Fruit fly (Drosophila melanogaster) whole organism, embryonic: Measurements from ENCODE around the gene opa.
A peak's percentile ranks its signal among the peaks of the same experiment; 100 is the strongest.

Experiments used
- C15 ChIP-seq: fragments of 200-800 bp; sonication (Bioruptor generic); IDR thresholded peaks from 3 replicates; pipeline ENCODE4 v1.3.6; 2022; ENCODE audit warnings: missing biosample characterization, missing genetic modification characterization
- CG11723 ChIP-seq: fragments of 200-800 bp; sonication (Bioruptor generic); optimal IDR thresholded peaks from 2 replicates; lab custom pipeline; 2017; ENCODE audit warnings: missing biosample characterization, mild to moderate bottlenecking, missing genetic modification characterization
- CG12219 ChIP-seq: fragments of 200-800 bp; sonication (Bioruptor generic); optimal IDR thresholded peaks from 3 replicates; lab custom pipeline; 2018; ENCODE audit warnings: missing biosample characterization, mild to moderate bottlenecking, missing genetic modification characterization
- CG15601 ChIP-seq: fragments of 200-800 bp; sonication (Bioruptor generic); optimal IDR thresholded peaks from 3 replicates; lab custom pipeline; 2019; ENCODE audit warnings: missing biosample characterization, mild to moderate bottlenecking, missing genetic modification characterization, moderate library complexity
- CG17612 ChIP-seq: fragments of 200-800 bp; sonication (Bioruptor generic); IDR thresholded peaks from 2 replicates; pipeline ENCODE4 v1.3.6; 2022; ENCODE audit warnings: missing biosample characterization, missing genetic modification characterization
- CG3726 ChIP-seq: fragments of 200-800 bp; sonication (Bioruptor generic); IDR thresholded peaks from 3 replicates; pipeline ENCODE4, ENCODE4 v1.3.6; 2022; ENCODE audit warnings: missing biosample characterization, missing genetic modification characterization
- CG3838 ChIP-seq: fragments of 200-800 bp; sonication (Bioruptor generic); optimal IDR thresholded peaks from 3 replicates; lab custom pipeline; 2016; ENCODE audit warnings: missing biosample characterization, missing genetic modification characterization
- CG4328 ChIP-seq: fragments of 200-800 bp; sonication (Bioruptor generic); optimal IDR thresholded peaks from 3 replicates; lab custom pipeline; 2017; ENCODE audit warnings: missing biosample characterization, missing genetic modification reagents, missing genetic modification characterization
- CG43689 ChIP-seq: fragments of 200-800 bp; sonication (Bioruptor generic); IDR thresholded peaks from 2 replicates; pipeline ENCODE4 v1.3.6; 2022; ENCODE audit warnings: missing biosample characterization, missing genetic modification characterization
- CG4404 ChIP-seq: fragments of 200-800 bp; sonication (Bioruptor generic); IDR thresholded peaks from 2 replicates; pipeline ENCODE4 v1.3.6; 2022; ENCODE audit warnings: missing biosample characterization, missing genetic modification characterization
- CG4424 ChIP-seq: fragments of 200-800 bp; sonication (Bioruptor generic); optimal IDR thresholded peaks from 3 replicates; lab custom pipeline; 2016; ENCODE audit warnings: missing biosample characterization, missing genetic modification characterization
- CG6654 ChIP-seq: fragments of 200-800 bp; sonication (Bioruptor generic); optimal IDR thresholded peaks from 2 replicates; lab custom pipeline; 2017; ENCODE audit warnings: missing biosample characterization, mild to moderate bottlenecking, missing genetic modification characterization
- CG7357 ChIP-seq: fragments of 200-800 bp; sonication (Bioruptor generic); IDR thresholded peaks from 3 replicates; pipeline ENCODE4 v1.3.6; 2022; ENCODE audit warnings: missing biosample characterization, missing genetic modification characterization
- CG8388 ChIP-seq: fragments of 200-800 bp; sonication (Bioruptor generic); optimal IDR thresholded peaks from 2 replicates; lab custom pipeline; 2019; ENCODE audit warnings: missing biosample characterization, mild to moderate bottlenecking, missing genetic modification characterization, moderate library complexity
- CG8765 ChIP-seq: fragments of 200-800 bp; sonication (Bioruptor generic); IDR thresholded peaks from 2 replicates; pipeline ENCODE4 v1.3.6; 2022; ENCODE audit warnings: missing biosample characterization, missing genetic modification characterization
- CG9609 ChIP-seq: fragments of 200-800 bp; sonication (Bioruptor generic); optimal IDR thresholded peaks from 3 replicates; lab custom pipeline; 2016; ENCODE audit warnings: missing biosample characterization, missing genetic modification characterization
- CG9876 ChIP-seq: fragments of 200-800 bp; sonication (Bioruptor generic); optimal IDR thresholded peaks from 2 replicates; lab custom pipeline; 2016; ENCODE audit warnings: missing biosample characterization, missing genetic modification characterization
- Drgx ChIP-seq: fragments of 200-800 bp; sonication (Bioruptor generic); IDR thresholded peaks from 2 replicates; pipeline ENCODE4 v1.3.6; 2022; ENCODE audit warnings: missing biosample characterization, missing genetic modification characterization
- E2f1 ChIP-seq: fragments of 200-800 bp; sonication (Bioruptor generic); IDR thresholded peaks from 2 replicates; pipeline ENCODE4 v1.3.6; 2022; ENCODE audit warnings: missing biosample characterization, missing genetic modification characterization
- Gsc ChIP-seq: fragments of 200-800 bp; sonication (Bioruptor generic); IDR thresholded peaks from 2 replicates; pipeline ENCODE4 v1.3.6; 2022; ENCODE audit warnings: missing biosample characterization, missing genetic modification characterization
- H15 ChIP-seq: fragments of 200-800 bp; sonication (Bioruptor generic); IDR thresholded peaks from 3 replicates; pipeline ENCODE4 v1.3.6; 2022; ENCODE audit warnings: missing biosample characterization, missing genetic modification characterization
- HLH54F ChIP-seq: fragments of 200-800 bp; sonication (Bioruptor generic); optimal IDR thresholded peaks from 3 replicates; lab custom pipeline; 2016; ENCODE audit warnings: missing biosample characterization, missing genetic modification characterization
- HLHmδ ChIP-seq: fragments of 200-800 bp; sonication (Bioruptor generic); optimal IDR thresholded peaks from 2 replicates; lab custom pipeline; 2018; ENCODE audit warnings: missing biosample characterization, mild to moderate bottlenecking, missing genetic modification characterization, moderate library complexity
- Hand ChIP-seq: fragments of 200-800 bp; sonication (Bioruptor generic); optimal IDR thresholded peaks from 2 replicates; lab custom pipeline; 2017; ENCODE audit warnings: mild to moderate bottlenecking, missing biosample characterization, missing genetic modification reagents, missing genetic modification characterization
- Hmx ChIP-seq: fragments of 200-800 bp; sonication (Bioruptor generic); optimal IDR thresholded peaks from 2 replicates; lab custom pipeline; 2016; ENCODE audit warnings: missing biosample characterization, missing genetic modification characterization
- NFAT ChIP-seq: fragments of 200-800 bp; sonication (Bioruptor generic); IDR thresholded peaks from 2 replicates; pipeline ENCODE4 v1.3.6; 2022; ENCODE audit warnings: missing biosample characterization, missing genetic modification characterization
- Usf ChIP-seq: fragments of 200-800 bp; sonication (Bioruptor generic); optimal IDR thresholded peaks from 2 replicates; lab custom pipeline; 2017; ENCODE audit warnings: missing genotype, missing biosample characterization, missing genetic modification characterization
- ab ChIP-seq: fragments of 200-800 bp; sonication (Bioruptor generic); optimal IDR thresholded peaks from 2 replicates; lab custom pipeline; 2016; ENCODE audit warnings: missing biosample characterization, missing genetic modification characterization
- bab2 ChIP-seq: fragments of 200-800 bp; sonication (Bioruptor generic); optimal IDR thresholded peaks from 2 replicates; lab custom pipeline; 2016; ENCODE audit warnings: missing biosample characterization, missing genetic modification characterization
- br ChIP-seq: fragments of >200 bp; optimal IDR thresholded peaks from 2 replicates; lab custom pipeline; 2017
- btn ChIP-seq: fragments of 200-800 bp; sonication (Bioruptor generic); optimal IDR thresholded peaks from 2 replicates; lab custom pipeline; 2016; ENCODE audit warnings: missing biosample characterization, missing genetic modification characterization
- cad ChIP-seq: fragments of >200 bp; optimal IDR thresholded peaks from 2 replicates; lab custom pipeline; 2017; ENCODE audit warnings: missing biosample characterization, missing genetic modification characterization
- cato ChIP-seq: fragments of 200-800 bp; sonication (Bioruptor generic); optimal IDR thresholded peaks from 2 replicates; lab custom pipeline; 2016; ENCODE audit warnings: missing biosample characterization, missing genetic modification characterization, borderline replicate concordance
- caup ChIP-seq: fragments of 200-800 bp; sonication (Bioruptor generic); optimal IDR thresholded peaks from 3 replicates; lab custom pipeline; 2017; ENCODE audit warnings: missing biosample characterization, mild to moderate bottlenecking, missing genetic modification characterization, moderate library complexity; ENCODE audit not compliant: severe bottlenecking
- cg ChIP-seq: fragments of 200-800 bp; sonication (Bioruptor generic); optimal IDR thresholded peaks from 3 replicates; lab custom pipeline; 2019; ENCODE audit warnings: missing biosample characterization, mild to moderate bottlenecking, missing genetic modification characterization, moderate library complexity
- dimm ChIP-seq: fragments of 200-800 bp; sonication (Bioruptor generic); IDR thresholded peaks from 2 replicates; pipeline ENCODE4 v1.3.6; 2022; ENCODE audit warnings: missing biosample characterization, missing genetic modification characterization
- fd3F ChIP-seq: fragments of 200-800 bp; sonication (Bioruptor generic); optimal IDR thresholded peaks from 2 replicates; lab custom pipeline; 2018; ENCODE audit warnings: missing biosample characterization, mild to moderate bottlenecking, missing genetic modification characterization, moderate library complexity
- fru ChIP-seq: fragments of >200 bp; optimal IDR thresholded peaks from 2 replicates; lab custom pipeline; 2017
- knrl ChIP-seq: fragments of 200-800 bp; sonication (Bioruptor generic); IDR thresholded peaks from 3 replicates; pipeline ENCODE4 v1.3.6; 2022; ENCODE audit warnings: missing biosample characterization, missing genetic modification characterization; ENCODE audit not compliant: partially characterized antibody
- maf-S ChIP-seq: fragments of 200-800 bp; sonication (Bioruptor generic); optimal IDR thresholded peaks from 2 replicates; lab custom pipeline; 2016; ENCODE audit warnings: missing biosample characterization, missing genetic modification characterization
- nerfin-2 ChIP-seq: fragments of 200-800 bp; sonication (Bioruptor generic); IDR thresholded peaks from 2 replicates; pipeline ENCODE4 v1.3.6; 2022; ENCODE audit warnings: missing biosample characterization, missing genetic modification characterization; ENCODE audit not compliant: partially characterized antibody
- org-1 ChIP-seq: fragments of 200-800 bp; sonication (Bioruptor generic); optimal IDR thresholded peaks from 2 replicates; lab custom pipeline; 2017; ENCODE audit warnings: missing biosample characterization, missing genetic modification characterization
- ranshi ChIP-seq: fragments of 200-800 bp; sonication (Bioruptor generic); IDR thresholded peaks from 2 replicates; pipeline ENCODE4 v1.3.6; 2022; ENCODE audit warnings: missing biosample characterization, missing genetic modification characterization
- run ChIP-seq: fragments of 200-800 bp; sonication (Bioruptor generic); optimal IDR thresholded peaks from 3 replicates; lab custom pipeline; 2018; ENCODE audit warnings: missing biosample characterization, mild to moderate bottlenecking, missing genetic modification characterization
- salm ChIP-seq: fragments of 200-800 bp; sonication (Bioruptor generic); optimal IDR thresholded peaks from 2 replicates; lab custom pipeline; 2018; ENCODE audit warnings: missing biosample characterization, mild to moderate bottlenecking, missing genetic modification characterization
- sc ChIP-seq, 3 experiments: fragments of >200 bp in 2 of 3; fragments of 200-800 bp in 1 of 3; sonication (Bioruptor generic) in 1 of 3; optimal IDR thresholded peaks; 2 replicates in 2 of 3; 3 replicates in 1 of 3; lab custom pipeline; 2017; ENCODE audit warnings: mild to moderate bottlenecking in 1 of 3, missing biosample characterization in 1 of 3, missing genetic modification characterization in 1 of 3, missing genetic modification reagents in 1 of 3
- sens ChIP-seq: fragments of 200-800 bp; sonication (Bioruptor generic); peaks from one replicate; lab custom pipeline; 2016; ENCODE audit warnings: missing biosample characterization, missing genetic modification characterization
- stc ChIP-seq: fragments of 200-800 bp; sonication (Bioruptor generic); IDR thresholded peaks from 2 replicates; pipeline ENCODE4 v1.3.6; 2022; ENCODE audit warnings: missing biosample characterization, missing genetic modification characterization
- tap ChIP-seq: fragments of 200-800 bp; optimal IDR thresholded peaks from 3 replicates; lab custom pipeline; 2019; ENCODE audit warnings: missing biosample characterization, mild to moderate bottlenecking, missing genetic modification characterization, moderate library complexity
- tna ChIP-seq: fragments of 200-800 bp; sonication (Bioruptor generic); IDR thresholded peaks from 2 replicates; pipeline ENCODE4 v1.3.6; 2022; ENCODE audit warnings: missing biosample characterization, missing genetic modification characterization; ENCODE audit not compliant: partially characterized antibody
- ttk ChIP-seq: fragments of 200-800 bp; sonication (Bioruptor generic); IDR thresholded peaks from 2 replicates; pipeline ENCODE4 v2.1.2; 2022; ENCODE audit warnings: missing biosample characterization, missing genetic modification characterization

opa gene

dm6 chr3R:4813172-4813716 lies 39.4 kb upstream of the opa start (continued):
- TF ChIP-seq maf-S (GFP tag; lab: Kevin White, UChicago) (peak; percentile 39), sc (optimal IDR thresholded peaks at IDR 0.05; lab: Kevin White, UChicago) (no peak), sc (GFP tag; optimal IDR thresholded peaks at IDR 0.05; lab: Kevin White, UChicago) (peak; percentile 79), run (tag; lab: Kevin White, UChicago) (peak; percentile 44), CG4404 (GFP tag; lab: Robert Waterston, UW) (peak; percentile 36; the same call in 1 of the 2 replicates), nerfin-2 (GFP tag; lab: Robert Waterston, UW) (peak; percentile 41; the same call in 1 of the 2 replicates), CG9876 (GFP tag; lab: Kevin White, UChicago) (no peak), CG17612 (GFP tag; lab: Robert Waterston, UW) (no peak), H15 (GFP tag; lab: Robert Waterston, UW) (peak; percentile 62; the same call in 2 of the 3 replicates), CG15601 (tag; lab: Kevin White, UChicago) (peak; percentile 91), tna (GFP tag; lab: Robert Waterston, UW) (0 out of 2 replicates have a peak, but pooled peaks have one; percentile 20), ttk (GFP tag; lab: Robert Waterston, UW) (no peak), cad (GFP tag; lab: Kevin White, UChicago) (no peak), CG43689 (GFP tag; lab: Robert Waterston, UW) (peak; percentile 36; the same call in 1 of the 2 replicates), ab (no peak), caup (GFP tag; lab: Kevin White, UChicago) (peak; percentile 69), C15 (no peak), Hmx (GFP tag; lab: Kevin White, UChicago) (no peak), NFAT (peak; percentile 38; the same call in 1 of the 2 replicates), cg (GFP tag; lab: Kevin White, UChicago) (no peak), dimm (GFP tag; lab: Robert Waterston, UW) (no peak), CG4328 (GFP tag; lab: Kevin White, UChicago) (peak; percentile 67), HLH54F (GFP tag; lab: Kevin White, UChicago) (peak; percentile 12), CG12219 (GFP tag; lab: Kevin White, UChicago) (peak; percentile 71), cato (GFP tag; lab: Kevin White, UChicago) (peak; percentile 1), Gsc (GFP tag; lab: Robert Waterston, UW) (no peak), Usf (GFP tag; lab: Kevin White, UChicago) (peak; percentile 8), stc (GFP tag; lab: Robert Waterston, UW) (peak; percentile 48; the same call in 1 of the 2 replicates), CG6654 (GFP tag; lab: Kevin White, UChicago) (no peak), fru (lab: Kevin White, UChicago) (no peak), bab2 (GFP tag; lab: Kevin White, UChicago) (peak; percentile 62), CG9609 (GFP tag; lab: Kevin White, UChicago) (peak; percentile 6), CG7357 (GFP tag; lab: Robert Waterston, UW) (peak; percentile 99), CG3726 (GFP tag; lab: Robert Waterston, UW) (no peak), fd3F (GFP tag; lab: Kevin White, UChicago) (peak; percentile 44), Hand (GFP tag; lab: Kevin White, UChicago) (peak; percentile 58), CG4424 (GFP tag; lab: Kevin White, UChicago) (peak; percentile 2), CG8388 (peak; percentile 38), btn (no peak), CG3838 (no peak), org-1 (GFP tag; lab: Kevin White, UChicago) (no peak), ranshi (GFP tag; lab: Robert Waterston, UW) (peak; percentile 54), salm (tag; lab: Kevin White, UChicago) (peak; percentile 68), knrl (GFP tag; lab: Robert Waterston, UW) (peak; percentile 76), E2f1 (GFP tag; lab: Robert Waterston, UW) (no peak), CG11723 (peak; percentile 54), CG8765 (GFP tag; lab: Robert Waterston, UW) (no peak), Drgx (GFP tag; lab: Robert Waterston, UW) (0 out of 2 replicates have a peak, but pooled peaks have one; percentile 5), br (lab: Kevin White, UChicago) (no peak), HLHmδ (GFP tag; lab: Kevin White, UChicago) (no peak), sens (peak; percentile 89), tap (tag; lab: Kevin White, UChicago) (peak; percentile 58)
